Fruit fly (Drosophila melanogaster) whole organism, embryonic: Measurements from ENCODE around the gene CG3777.
A peak's percentile ranks its signal among the peaks of the same experiment; 100 is the strongest.

Experiments used
- Adf1 ChIP-seq: fragments of 200-800 bp; sonication (Bioruptor generic); IDR thresholded peaks from 2 replicates; pipeline ENCODE4 v1.3.6; 2022; ENCODE audit warnings: missing biosample characterization, missing genetic modification characterization
- Antp ChIP-seq: fragments of 200-800 bp; sonication (Bioruptor generic); optimal IDR thresholded peaks from 3 replicates; lab custom pipeline; 2016; ENCODE audit warnings: missing biosample characterization, missing genetic modification characterization
- Awh ChIP-seq: fragments of 200-800 bp; sonication (Bioruptor generic); IDR thresholded peaks from 2 replicates; pipeline ENCODE4, ENCODE4 v1.3.6; 2022; ENCODE audit warnings: missing biosample characterization, missing genetic modification characterization
- CG10366 ChIP-seq: fragments of 200-800 bp; sonication (Bioruptor generic); IDR thresholded peaks from 2 replicates; pipeline ENCODE4 v1.3.6; 2022; ENCODE audit warnings: missing biosample characterization, missing genetic modification characterization
- CG10979 ChIP-seq: fragments of 200-800 bp; sonication (Bioruptor generic); optimal IDR thresholded peaks from 2 replicates; lab custom pipeline; 2018; ENCODE audit warnings: missing biosample characterization, mild to moderate bottlenecking, missing genetic modification characterization, moderate library complexity
- CG11085 ChIP-seq: fragments of 200-800 bp; sonication (Bioruptor generic); IDR thresholded peaks from 2 replicates; pipeline ENCODE4 v1.3.6; 2022; ENCODE audit warnings: missing biosample characterization, missing genetic modification characterization
- CG12071 ChIP-seq: fragments of 200-800 bp; sonication (Bioruptor generic); optimal IDR thresholded peaks from 3 replicates; lab custom pipeline; 2018; ENCODE audit warnings: missing biosample characterization, mild to moderate bottlenecking, missing genetic modification characterization
- CG12769 ChIP-seq: fragments of 200-800 bp; sonication (Bioruptor generic); optimal IDR thresholded peaks from 2 replicates; lab custom pipeline; 2019; ENCODE audit warnings: missing biosample characterization, mild to moderate bottlenecking, missing genetic modification characterization, moderate library complexity
- CG13424 ChIP-seq: fragments of 200-800 bp; sonication (Bioruptor generic); optimal IDR thresholded peaks from 2 replicates; lab custom pipeline; 2019; ENCODE audit warnings: missing biosample characterization, mild to moderate bottlenecking, missing genetic modification characterization, moderate library complexity
- CG14965 ChIP-seq: fragments of 200-800 bp; sonication (Bioruptor generic); optimal IDR thresholded peaks from 2 replicates; lab custom pipeline; 2016; ENCODE audit warnings: missing biosample characterization, missing genetic modification characterization, borderline replicate concordance
- CG15011 ChIP-seq: fragments of 200-800 bp; sonication (Bioruptor generic); optimal IDR thresholded peaks from 3 replicates; lab custom pipeline; 2018; ENCODE audit warnings: missing biosample characterization, mild to moderate bottlenecking, missing genetic modification characterization
- CG16813 ChIP-seq: fragments of 200-800 bp; sonication (Bioruptor generic); IDR thresholded peaks from 3 replicates; pipeline ENCODE4 v1.3.6; 2022; ENCODE audit warnings: missing biosample characterization, missing genetic modification characterization; ENCODE audit not compliant: partially characterized antibody
- CG17186 ChIP-seq: fragments of 200-800 bp; sonication (Bioruptor generic); optimal IDR thresholded peaks from 3 replicates; lab custom pipeline; 2017; ENCODE audit warnings: missing biosample characterization, missing genetic modification reagents, missing genetic modification characterization
- CG17385 ChIP-seq: fragments of 200-800 bp; sonication (Bioruptor generic); optimal IDR thresholded peaks from 3 replicates; lab custom pipeline; 2018; ENCODE audit warnings: missing biosample characterization, mild to moderate bottlenecking, missing genetic modification characterization
- CG18011 ChIP-seq: fragments of 200-800 bp; sonication (Bioruptor generic); optimal IDR thresholded peaks from 2 replicates; lab custom pipeline; 2017; ENCODE audit warnings: missing biosample characterization, missing genetic modification characterization, mild to moderate bottlenecking, moderate library complexity, missing genotype
- CG18764 ChIP-seq: fragments of 200-800 bp; sonication (Bioruptor generic); optimal IDR thresholded peaks from 3 replicates; lab custom pipeline; 2016; ENCODE audit warnings: missing biosample characterization, missing genetic modification characterization
- CG30403 ChIP-seq: fragments of 200-800 bp; sonication (Bioruptor generic); optimal IDR thresholded peaks from 3 replicates; lab custom pipeline; 2016; ENCODE audit warnings: missing biosample characterization, missing genetic modification characterization
- CG31441 ChIP-seq: fragments of 200-800 bp; sonication (Bioruptor generic); IDR thresholded peaks from 2 replicates; pipeline ENCODE4 v1.3.6; 2022; ENCODE audit warnings: missing biosample characterization, missing genetic modification characterization
- CG34376 ChIP-seq: fragments of 200-800 bp; sonication (Bioruptor generic); optimal IDR thresholded peaks from 2 replicates; lab custom pipeline; 2018; ENCODE audit warnings: missing biosample characterization, mild to moderate bottlenecking, missing genetic modification characterization
- CG3847 ChIP-seq: fragments of 200-800 bp; sonication (Bioruptor generic); IDR thresholded peaks from 2 replicates; pipeline ENCODE4 v1.3.6; 2022; ENCODE audit warnings: missing biosample characterization, missing genetic modification characterization
- CG3995 ChIP-seq: fragments of 200-800 bp; sonication (Bioruptor generic); optimal IDR thresholded peaks from 3 replicates; lab custom pipeline; 2016; ENCODE audit warnings: missing biosample characterization, missing genetic modification characterization
- CG43689 ChIP-seq: fragments of 200-800 bp; sonication (Bioruptor generic); IDR thresholded peaks from 2 replicates; pipeline ENCODE4 v1.3.6; 2022; ENCODE audit warnings: missing biosample characterization, missing genetic modification characterization
- CG6791 ChIP-seq: fragments of 200-800 bp; sonication (Bioruptor generic); IDR thresholded peaks from 3 replicates; pipeline ENCODE4 v1.3.6; 2022; ENCODE audit warnings: missing biosample characterization, missing genetic modification characterization; ENCODE audit not compliant: partially characterized antibody
- CG7839 ChIP-seq: fragments of 200-800 bp; sonication (Bioruptor generic); optimal IDR thresholded peaks from 3 replicates; lab custom pipeline; 2018; ENCODE audit warnings: missing biosample characterization, mild to moderate bottlenecking, missing genetic modification characterization, moderate library complexity
- Hsf ChIP-seq: fragments of 200-800 bp; sonication (Bioruptor generic); optimal IDR thresholded peaks from 3 replicates; lab custom pipeline; 2016; ENCODE audit warnings: missing biosample characterization, missing genetic modification characterization
- Mad ChIP-seq: fragments of 200-800 bp; sonication (Bioruptor generic); optimal IDR thresholded peaks from 2 replicates; lab custom pipeline; 2016; ENCODE audit warnings: missing biosample characterization, missing genetic modification characterization
- NfI ChIP-seq: fragments of 200-800 bp; sonication (Bioruptor generic); optimal IDR thresholded peaks from 3 replicates; lab custom pipeline; 2018; ENCODE audit warnings: missing biosample characterization, mild to moderate bottlenecking, missing genetic modification characterization, moderate library complexity
- Oaz ChIP-seq: fragments of 200-800 bp; sonication (Bioruptor generic); IDR thresholded peaks from 2 replicates; pipeline ENCODE4 v1.3.6; 2022; ENCODE audit warnings: missing biosample characterization, missing genetic modification characterization
- Pdp1 ChIP-seq, 2 experiments: fragments of 200-800 bp; sonication (Bioruptor generic); optimal IDR thresholded peaks; 3 replicates each; lab custom pipeline; 2016; ENCODE audit warnings: missing biosample characterization in 2 of 2, missing genetic modification characterization in 2 of 2, mild to moderate bottlenecking in 1 of 2, moderate library complexity in 1 of 2
- Poxn ChIP-seq: fragments of 200-800 bp; sonication (Bioruptor generic); IDR thresholded peaks from 2 replicates; pipeline ENCODE4 v1.3.6; 2022; ENCODE audit warnings: missing biosample characterization, missing genetic modification characterization
- Ravus ChIP-seq: fragments of 200-800 bp; sonication (Bioruptor generic); IDR thresholded peaks from 2 replicates; pipeline ENCODE4 v1.3.6; 2022; ENCODE audit warnings: missing biosample characterization, missing genetic modification characterization
- Sox102F ChIP-seq: fragments of 200-800 bp; sonication (Bioruptor generic); optimal IDR thresholded peaks from 2 replicates; lab custom pipeline; 2018; ENCODE audit warnings: missing biosample characterization, mild to moderate bottlenecking, missing genetic modification characterization, moderate library complexity
- Usf ChIP-seq: fragments of 200-800 bp; sonication (Bioruptor generic); optimal IDR thresholded peaks from 2 replicates; lab custom pipeline; 2017; ENCODE audit warnings: missing genotype, missing biosample characterization, missing genetic modification characterization
- ara ChIP-seq: fragments of 200-800 bp; sonication (Bioruptor generic); IDR thresholded peaks from 2 replicates; pipeline ENCODE4 v1.3.6; 2022; ENCODE audit warnings: missing biosample characterization, missing genetic modification characterization
- cad ChIP-seq: fragments of >200 bp; optimal IDR thresholded peaks from 2 replicates; lab custom pipeline; 2017; ENCODE audit warnings: missing biosample characterization, missing genetic modification characterization
- corto ChIP-seq: fragments of 200-800 bp; sonication (Bioruptor generic); optimal IDR thresholded peaks from 2 replicates; lab custom pipeline; 2016; ENCODE audit warnings: missing biosample characterization, mild to moderate bottlenecking, missing genetic modification characterization, moderate library complexity
- danr ChIP-seq: fragments of 200-800 bp; sonication (Bioruptor generic); IDR thresholded peaks from 2 replicates; pipeline ENCODE4 v1.3.6; 2022; ENCODE audit warnings: missing biosample characterization, missing genetic modification characterization
- fd3F ChIP-seq: fragments of 200-800 bp; sonication (Bioruptor generic); optimal IDR thresholded peaks from 2 replicates; lab custom pipeline; 2018; ENCODE audit warnings: missing biosample characterization, mild to moderate bottlenecking, missing genetic modification characterization, moderate library complexity
- insv ChIP-seq, 2 experiments: fragments of 200-800 bp; sonication (Bioruptor generic); optimal IDR thresholded peaks; 3 replicates each; lab custom pipeline; 2016 to 2018; ENCODE audit warnings: missing biosample characterization in 2 of 2, missing genetic modification characterization in 2 of 2
- inv ChIP-seq: fragments of 200-800 bp; sonication (Bioruptor generic); IDR thresholded peaks from 2 replicates; pipeline ENCODE4 v1.3.6; 2022; ENCODE audit warnings: missing biosample characterization, missing genetic modification characterization; ENCODE audit not compliant: partially characterized antibody
- nerfin-1 ChIP-seq: fragments of 200-800 bp; sonication (Bioruptor generic); optimal IDR thresholded peaks from 3 replicates; lab custom pipeline; 2019; ENCODE audit warnings: missing biosample characterization, mild to moderate bottlenecking, missing genetic modification characterization, moderate library complexity
- nmo ChIP-seq: fragments of 200-800 bp; sonication (Bioruptor generic); optimal IDR thresholded peaks from 2 replicates; lab custom pipeline; 2018; ENCODE audit warnings: missing biosample characterization, mild to moderate bottlenecking, missing genetic modification characterization, moderate library complexity
- odd ChIP-seq: fragments of 200-800 bp; sonication (Bioruptor generic); optimal IDR thresholded peaks from 2 replicates; lab custom pipeline; 2017; ENCODE audit warnings: missing biosample characterization, mild to moderate bottlenecking, missing genetic modification characterization
- pnt ChIP-seq: fragments of 200-800 bp; sonication (Bioruptor generic); optimal IDR thresholded peaks from 3 replicates; lab custom pipeline; 2016; ENCODE audit warnings: missing biosample characterization, missing genetic modification characterization
- sens ChIP-seq: fragments of 200-800 bp; sonication (Bioruptor generic); peaks from one replicate; lab custom pipeline; 2016; ENCODE audit warnings: missing biosample characterization, missing genetic modification characterization
- sim ChIP-seq: fragments of 200-800 bp; sonication (Bioruptor generic); IDR thresholded peaks from 2 replicates; pipeline ENCODE4 v1.3.6; 2022; ENCODE audit warnings: missing biosample characterization, missing genetic modification characterization
- sna ChIP-seq: fragments of 200-800 bp; sonication (Bioruptor generic); IDR thresholded peaks from 2 replicates; pipeline ENCODE4 v1.3.6; 2022; ENCODE audit warnings: missing biosample characterization, missing genetic modification characterization; ENCODE audit not compliant: partially characterized antibody
- stc ChIP-seq: fragments of 200-800 bp; sonication (Bioruptor generic); IDR thresholded peaks from 2 replicates; pipeline ENCODE4 v1.3.6; 2022; ENCODE audit warnings: missing biosample characterization, missing genetic modification characterization
- sug ChIP-seq: fragments of 200-800 bp; optimal IDR thresholded peaks from 2 replicates; lab custom pipeline; 2019; ENCODE audit warnings: missing biosample characterization, mild to moderate bottlenecking, missing genetic modification characterization, moderate library complexity
- unc-4 ChIP-seq: fragments of 200-800 bp; sonication (Bioruptor generic); IDR thresholded peaks from 2 replicates; pipeline ENCODE4 v1.3.6; 2022; ENCODE audit warnings: missing biosample characterization, missing genetic modification characterization; ENCODE audit not compliant: partially characterized antibody
- unpg ChIP-seq: fragments of 200-800 bp; sonication (Bioruptor generic); optimal IDR thresholded peaks from 3 replicates; lab custom pipeline; 2018; ENCODE audit warnings: missing biosample characterization, mild to moderate bottlenecking, missing genetic modification characterization, moderate library complexity

Gene CG3777

dm6 chrX:338123-338527 is 58.6 kb downstream of the CG3777 start (continued):
- peak; percentile 62; the same call in 1 of the 2 replicates for TF ChIP-seq Awh
- no peak for TF ChIP-seq corto (GFP tag; lab: Kevin White, UChicago)
- no peak for TF ChIP-seq CG10366
- no peak for TF ChIP-seq CG6791 (GFP tag; lab: Robert Waterston, UW)
- no peak for TF ChIP-seq CG34376 (GFP tag; lab: Kevin White, UChicago)
- no peak for TF ChIP-seq sim (GFP tag; lab: Robert Waterston, UW)
- TF ChIP-seq unc-4 (GFP tag; lab: Robert Waterston, UW), result no peak
- TF ChIP-seq inv, result no peak
- peak; percentile 75 for TF ChIP-seq stc
- TF ChIP-seq nerfin-1, result peak; percentile 77
- no peak for TF ChIP-seq cad
- no peak for TF ChIP-seq Poxn
- no peak for TF ChIP-seq CG11085 (GFP tag; lab: Robert Waterston, UW)
- no peak for TF ChIP-seq CG17186
- TF ChIP-seq Hsf (GFP tag; lab: Kevin White, UChicago), result peak; percentile 13
- peak; percentile 80 for TF ChIP-seq odd (GFP tag; lab: Kevin White, UChicago)
- TF ChIP-seq CG12071 (GFP tag; lab: Kevin White, UChicago), result no peak
- TF ChIP-seq Mad, result no peak
- TF ChIP-seq NfI (GFP tag; lab: Kevin White, UChicago), result peak; percentile 48
- TF ChIP-seq ara (GFP tag; lab: Robert Waterston, UW), result no peak
- peak; percentile 14 for TF ChIP-seq Usf (GFP tag; lab: Kevin White, UChicago)
- peak; percentile 50; the same call in 1 of the 2 replicates for TF ChIP-seq danr (GFP tag; lab: Robert Waterston, UW)
- peak; percentile 90 for TF ChIP-seq CG31441 (GFP tag; lab: Robert Waterston, UW)
- no peak for TF ChIP-seq CG18764
- TF ChIP-seq pnt (GFP tag; lab: Kevin White, UChicago), result no peak
- peak in 1 of 2 experiments; percentile 9 for TF ChIP-seq insv (GFP tag; optimal IDR thresholded peaks at IDR 0.05; lab: Kevin White, UChicago)
- peak; percentile 91 for TF ChIP-seq CG13424 (tag; lab: Kevin White, UChicago)
- TF ChIP-seq CG16813, result no peak
- no peak for TF ChIP-seq Oaz (GFP tag; lab: Robert Waterston, UW)

dm6 chrX:339866-340571 is 60.5 kb downstream of the CG3777 start:
- TF ChIP-seq CG18011 (GFP tag; lab: Kevin White, UChicago) (no peak), CG12769 (peak; percentile 0), Ravus (GFP tag; lab: Robert Waterston, UW) (no peak), CG10979 (tag; lab: Kevin White, UChicago) (no peak), Pdp1 (GFP tag; optimal IDR thresholded peaks at IDR 0.05; lab: Kevin White, UChicago) (peak in 1 of 2 experiments; percentile 21), CG14965 (GFP tag; lab: Kevin White, UChicago) (no peak), CG7839 (tag; lab: Kevin White, UChicago) (peak; percentile 16), Antp (GFP tag; lab: Kevin White, UChicago) (no peak), Sox102F (GFP tag; lab: Kevin White, UChicago) (peak; percentile 58), CG3847 (GFP tag; lab: Robert Waterston, UW) (no peak), sens (GFP tag; lab: Kevin White, UChicago) (peak; percentile 86), nmo (GFP tag; lab: Kevin White, UChicago) (peak; percentile 7), unc-4 (GFP tag; lab: Robert Waterston, UW) (no peak), sna (GFP tag; lab: Robert Waterston, UW) (no peak), Adf1 (GFP tag; lab: Robert Waterston, UW) (no peak), CG30403 (peak; percentile 27), sug (no peak), CG3995 (GFP tag; lab: Kevin White, UChicago) (no peak), Oaz (GFP tag; lab: Robert Waterston, UW) (no peak), CG43689 (GFP tag; lab: Robert Waterston, UW) (no peak), unpg (GFP tag; lab: Kevin White, UChicago) (peak; percentile 18), CG15011 (GFP tag; lab: Kevin White, UChicago) (no peak), fd3F (GFP tag; lab: Kevin White, UChicago) (no peak), CG17385 (GFP tag; lab: Kevin White, UChicago) (no peak)
